Worm (Caenorhabditis elegans) whole organism, early embryonic: ENCODE measurements around the gene C04E7.1.
A peak's percentile ranks its signal among the peaks of the same experiment; 100 is the strongest.

Source experiments
- B0310.2 ChIP-seq: sonication (generic microtip); optimal IDR thresholded peaks from 2 replicates; lab custom pipeline; 2016; ENCODE audit warnings: mild to moderate bottlenecking, missing genetic modification characterization, missing compliant biosample characterization
- F13C5.2 ChIP-seq: sonication (generic microtip); optimal IDR thresholded peaks from 2 replicates; lab custom pipeline; 2017; ENCODE audit warnings: mild to moderate bottlenecking, missing genetic modification characterization, inconsistent platforms, missing compliant biosample characterization
- aly-1 ChIP-seq: sonication (generic microtip); optimal IDR thresholded peaks from 2 replicates; lab custom pipeline; 2016; ENCODE audit warnings: missing genetic modification characterization, missing compliant biosample characterization
- ama-1 ChIP-seq: fragments of 150-350 bp; optimal IDR thresholded peaks from 2 replicates; lab custom pipeline; 2014
- ceh-13 ChIP-seq: fragments of 200-800 bp; sonication (Bioruptor generic); optimal IDR thresholded peaks from 2 replicates; lab custom pipeline; 2018; ENCODE audit warnings: mild to moderate bottlenecking, missing genetic modification characterization, missing compliant biosample characterization
- ceh-36 ChIP-seq: sonication (generic microtip); optimal IDR thresholded peaks from 2 replicates; lab custom pipeline; 2016; ENCODE audit warnings: missing genetic modification characterization, inconsistent platforms, missing compliant biosample characterization
- ets-7 ChIP-seq: sonication (generic microtip); optimal IDR thresholded peaks from 2 replicates; lab custom pipeline; 2016; ENCODE audit warnings: missing genotype, missing genetic modification characterization, missing compliant biosample characterization
- flt-1 ChIP-seq: fragments of 200-800 bp; sonication (Bioruptor generic); IDR thresholded peaks from 2 replicates; pipeline ENCODE4 v1.3.6; 2022; ENCODE audit warnings: missing genetic modification characterization, missing compliant biosample characterization
- hmbx-1 ChIP-seq: sonication (generic microtip); optimal IDR thresholded peaks from 2 replicates; lab custom pipeline; 2016; ENCODE audit warnings: mild to moderate bottlenecking, missing genetic modification characterization, missing compliant biosample characterization
- hmg-4 ChIP-seq: fragments of 200-800 bp; sonication (Bioruptor generic); optimal IDR thresholded peaks from 2 replicates; lab custom pipeline; 2018; ENCODE audit warnings: mild to moderate bottlenecking, missing genetic modification characterization, missing compliant biosample characterization
- hnd-1 ChIP-seq: sonication (generic microtip); optimal IDR thresholded peaks from 2 replicates; lab custom pipeline; 2016; ENCODE audit warnings: missing genetic modification characterization, missing compliant biosample characterization
- pes-1 ChIP-seq: fragments of 200-800 bp; sonication (Bioruptor generic); IDR thresholded peaks from 2 replicates; pipeline ENCODE4 v1.3.6; 2022; ENCODE audit warnings: missing genetic modification reagents, missing genetic modification characterization, missing compliant biosample characterization
- scrt-1 ChIP-seq: fragments of 200-800 bp; sonication (Bioruptor generic); IDR thresholded peaks from 2 replicates; pipeline ENCODE4 v1.3.6; 2022; ENCODE audit warnings: missing genetic modification characterization, missing compliant biosample characterization
- sea-1 ChIP-seq: fragments of 200-800 bp; sonication (Bioruptor generic); conservative IDR thresholded peaks from 2 replicates; pipeline ENCODE4 v1.3.6; 2022; ENCODE audit warnings: missing genetic modification characterization, missing compliant biosample characterization
- tbx-11 ChIP-seq: fragments of 200-800 bp; sonication (Bioruptor generic); IDR thresholded peaks from 2 replicates; pipeline ENCODE4 v1.3.6; 2022; ENCODE audit warnings: missing genetic modification characterization, missing compliant biosample characterization
- tbx-37 ChIP-seq: fragments of 200-800 bp; sonication (Bioruptor generic); conservative IDR thresholded peaks from 2 replicates; pipeline ENCODE4 v1.3.6; 2022; ENCODE audit warnings: missing genetic modification reagents, missing genetic modification characterization, missing compliant biosample characterization
- tra-4 ChIP-seq: sonication (generic microtip); optimal IDR thresholded peaks from 2 replicates; lab custom pipeline; 2017; ENCODE audit warnings: missing genetic modification characterization, missing compliant biosample characterization

Gene C04E7.1

ce11 chrX:390469-390868 is 32.6 kb downstream of the C04E7.1 start, which contains the start of gene R04A9.9:
TSS of gene R04A9.9 (minus strand) at chrX:390569.
- TF ChIP-seq ama-1 (lab: Kevin White, UChicago) (no peak), scrt-1 (no peak), ets-7 (tag; lab: Kevin White, UChicago) (no peak), F13C5.2 (tag; lab: Kevin White, UChicago) (no peak), ceh-13 (no peak), B0310.2 (tag; lab: Kevin White, UChicago) (no peak), tbx-11 (GFP tag; lab: Robert Waterston, UW) (no peak), pes-1 (GFP tag; lab: Robert Waterston, UW) (no peak), ceh-36 (no peak), hnd-1 (tag; lab: Kevin White, UChicago) (no peak), flt-1 (GFP tag; lab: Robert Waterston, UW) (no peak), sea-1 (GFP tag; lab: Robert Waterston, UW) (no peak), hmg-4 (no peak), tbx-37 (GFP tag; lab: Robert Waterston, UW) (no peak)

- no peak for TF ChIP-seq hmbx-1 (tag; lab: Kevin White, UChicago)
- TF ChIP-seq scrt-1: no peak
- TF ChIP-seq ama-1 (lab: Kevin White, UChicago): no peak
- TF ChIP-seq sea-1 (GFP tag; lab: Robert Waterston, UW): no peak
- no peak for TF ChIP-seq hnd-1 (tag; lab: Kevin White, UChicago)
- no peak for TF ChIP-seq ceh-36
- no peak for TF ChIP-seq ceh-13
Measured at ce11 chrX:394709-395108, 36.8 kb downstream of the C04E7.1 start, which contains the start of gene R04A9.7. TSS of gene R04A9.7 (minus strand) at chrX:394892.

- TF ChIP-seq B0310.2 (tag; lab: Kevin White, UChicago) (no peak), tra-4 (tag; lab: Kevin White, UChicago) (no peak), ama-1 (lab: Kevin White, UChicago) (no peak), ceh-36 (no peak), sea-1 (GFP tag; lab: Robert Waterston, UW) (no peak), ceh-13 (no peak), aly-1 (tag; lab: Kevin White, UChicago) (no peak), pes-1 (GFP tag; lab: Robert Waterston, UW) (no peak), hnd-1 (tag; lab: Kevin White, UChicago) (no peak)
Measured at ce11 chrX:397259-397658, 39.4 kb downstream of the C04E7.1 start, which contains the start of gene R04A9.6. TSS of gene R04A9.6 (plus strand) at chrX:397559.

ce11 chrX:399535-399934 is 41.6 kb downstream of the C04E7.1 start:
- no peak for TF ChIP-seq aly-1 (tag; lab: Kevin White, UChicago)
- TF ChIP-seq scrt-1: no peak
- no peak for TF ChIP-seq pes-1 (GFP tag; lab: Robert Waterston, UW)
- TF ChIP-seq sea-1 (GFP tag; lab: Robert Waterston, UW): peak; percentile 50; the same call in 1 of the 2 replicates
- no peak for TF ChIP-seq ets-7 (tag; lab: Kevin White, UChicago)

- TF ChIP-seq ceh-13: no peak
- TF ChIP-seq hnd-1 (tag; lab: Kevin White, UChicago): no peak
- TF ChIP-seq ceh-36: no peak
- no peak for TF ChIP-seq B0310.2 (tag; lab: Kevin White, UChicago)
- TF ChIP-seq aly-1 (tag; lab: Kevin White, UChicago): no peak
- no peak for TF ChIP-seq sea-1 (GFP tag; lab: Robert Waterston, UW)
- TF ChIP-seq hmg-4: no peak
- no peak for TF ChIP-seq tra-4 (tag; lab: Kevin White, UChicago)
- no peak for TF ChIP-seq ama-1 (lab: Kevin White, UChicago)
- no peak for TF ChIP-seq F13C5.2 (tag; lab: Kevin White, UChicago)
- no peak for TF ChIP-seq tbx-37 (GFP tag; lab: Robert Waterston, UW)
- no peak for TF ChIP-seq pes-1 (GFP tag; lab: Robert Waterston, UW)
- no peak for TF ChIP-seq ets-7 (tag; lab: Kevin White, UChicago)
- no peak for TF ChIP-seq scrt-1
- no peak for TF ChIP-seq flt-1 (GFP tag; lab: Robert Waterston, UW)
- no peak for TF ChIP-seq tbx-11 (GFP tag; lab: Robert Waterston, UW)
- TF ChIP-seq hmbx-1 (tag; lab: Kevin White, UChicago): no peak
Measured at ce11 chrX:402951-403350, 45.1 kb downstream of the C04E7.1 start.

ce11 chrX:404597-404996 is 46.7 kb downstream of the C04E7.1 start, which contains the start of gene R04A9.1:
TSS of gene R04A9.1 (plus strand) at chrX:404897.
- no peak for TF ChIP-seq ceh-36
- no peak for TF ChIP-seq B0310.2 (tag; lab: Kevin White, UChicago)
